Fruit fly (Drosophila melanogaster) whole organism: ENCODE data around the gene CG3744.

ENCODE experiments used
- CG8478 ChIP-seq: fragments of >200 bp; optimal IDR thresholded peaks from 2 replicates; lab custom pipeline; 2018; ENCODE audit warnings: inconsistent platforms
- Dll ChIP-seq: fragments of >200 bp; optimal IDR thresholded peaks from 2 replicates; lab custom pipeline; 2017
- pan ChIP-seq: fragments of >200 bp; optimal IDR thresholded peaks from 2 replicates; lab custom pipeline; 2017
- usp ChIP-seq: fragments of >200 bp; optimal IDR thresholded peaks from 2 replicates; lab custom pipeline; 2017; ENCODE audit warnings: missing biosample characterization, missing genetic modification characterization, mixed read lengths

- TF ChIP-seq pan (lab: Kevin White, UChicago) (no peak), CG8478 (lab: Kevin White, UChicago) (no peak), usp (no peak), Dll (lab: Kevin White, UChicago) (no peak)
These were observed 30.2 kb upstream of the CG3744 start for dm6 chr3R:24906648-24907047.
